Worm (Caenorhabditis elegans) whole organism, L1 larva: ENCODE data around the gene sphr-1.

Source experiments
- C04F5.9 ChIP-seq: sonication (generic microtip); optimal IDR thresholded peaks from 2 replicates; lab custom pipeline; 2016; ENCODE audit warnings: missing genetic modification characterization, missing compliant biosample characterization
- C16A3.4 ChIP-seq: fragments of 150-350 bp; optimal IDR thresholded peaks from 2 replicates; lab custom pipeline; 2014; ENCODE audit warnings: missing biosample characterization, missing genetic modification characterization
- C34B4.2 ChIP-seq: sonication (generic microtip); optimal IDR thresholded peaks from 2 replicates; lab custom pipeline; 2017; ENCODE audit warnings: mild to moderate bottlenecking, missing genetic modification characterization, missing compliant biosample characterization
- Y116A8C.19 ChIP-seq: sonication (generic microtip); optimal IDR thresholded peaks from 2 replicates; lab custom pipeline; 2016; ENCODE audit warnings: missing compliant biosample characterization, missing genetic modification characterization, borderline replicate concordance
- alr-1 ChIP-seq: fragments of 200-800 bp; sonication (Bioruptor generic); optimal IDR thresholded peaks from 2 replicates; lab custom pipeline; 2018; ENCODE audit warnings: borderline replicate concordance, mild to moderate bottlenecking, missing genetic modification characterization, missing compliant biosample characterization
- aly-2 ChIP-seq: fragments of 150-350 bp; optimal IDR thresholded peaks from 2 replicates; lab custom pipeline; 2014; ENCODE audit warnings: missing biosample characterization, missing genetic modification characterization
- ceh-63 ChIP-seq: fragments of 200-800 bp; sonication (Bioruptor generic); optimal IDR thresholded peaks from 2 replicates; lab custom pipeline; 2018; ENCODE audit warnings: mild to moderate bottlenecking, missing genetic modification characterization, missing compliant biosample characterization
- ceh-8 ChIP-seq: fragments of 200-800 bp; sonication (Bioruptor generic); optimal IDR thresholded peaks from 2 replicates; lab custom pipeline; 2018; ENCODE audit warnings: mild to moderate bottlenecking, missing genetic modification characterization, moderate library complexity, missing compliant biosample characterization
- efl-1 ChIP-seq, 4 experiments: fragments of 150-350 bp; optimal IDR thresholded peaks in 3 of 4; peaks in 1 of 4; 1 replicate in 1 of 4; 2 replicates in 3 of 4; lab custom pipeline; 2014; ENCODE audit warnings: missing biosample characterization in 2 of 4, missing genetic modification characterization in 2 of 4, missing genetic modification reagents in 2 of 4
- elt-3 ChIP-seq, 6 experiments: fragments of 150-350 bp in 1 of 6; sonication (generic microtip); optimal IDR thresholded peaks; 2 replicates each; lab custom pipeline; 2017 to 2018; ENCODE audit warnings: missing biosample characterization in 6 of 6, missing genetic modification characterization in 6 of 6, inconsistent platforms in 1 of 6
- ets-5 ChIP-seq: fragments of 200-800 bp; sonication (Bioruptor generic); IDR thresholded peaks from 2 replicates; pipeline ENCODE4 v1.3.6; 2022; ENCODE audit warnings: missing genetic modification characterization, missing compliant biosample characterization
- fkh-10 ChIP-seq: sonication (generic microtip); optimal IDR thresholded peaks from 2 replicates; lab custom pipeline; 2017; ENCODE audit warnings: missing biosample characterization, missing genetic modification reagents, missing genetic modification characterization
- fkh-8 ChIP-seq: sonication (generic microtip); optimal IDR thresholded peaks from 2 replicates; lab custom pipeline; 2016; ENCODE audit warnings: mild to moderate bottlenecking, missing genetic modification characterization, missing compliant biosample characterization
- fos-1 ChIP-seq: fragments of 150-350 bp; optimal IDR thresholded peaks from 2 replicates; lab custom pipeline; 2014; ENCODE audit warnings: missing biosample characterization, missing genetic modification characterization
- grh-1 ChIP-seq: fragments of 200-800 bp; sonication (Bioruptor generic); IDR thresholded peaks from 2 replicates; pipeline ENCODE4 v1.3.6; 2022; ENCODE audit warnings: missing genetic modification reagents, missing genetic modification characterization, missing compliant biosample characterization
- hlh-17 ChIP-seq: fragments of 200-800 bp; sonication (Bioruptor generic); optimal IDR thresholded peaks from 2 replicates; lab custom pipeline; 2018; ENCODE audit warnings: missing genetic modification characterization, mild to moderate bottlenecking, missing compliant biosample characterization, moderate library complexity, borderline replicate concordance
- lin-13 ChIP-seq: fragments of 150-350 bp; optimal IDR thresholded peaks from 2 replicates; lab custom pipeline; 2014; ENCODE audit warnings: missing biosample characterization, missing genetic modification reagents, missing genetic modification characterization
- lin-14 ChIP-seq: fragments of 200-800 bp; sonication (Bioruptor generic); optimal IDR thresholded peaks from 2 replicates; lab custom pipeline; 2018; ENCODE audit warnings: mild to moderate bottlenecking, missing genetic modification characterization, moderate library complexity, missing compliant biosample characterization
- lin-15B ChIP-seq: fragments of 150-350 bp; sonication (generic microtip); optimal IDR thresholded peaks from 3 replicates; lab custom pipeline; 2014; ENCODE audit warnings: missing biosample characterization, missing genetic modification characterization
- lir-3 ChIP-seq: sonication (generic microtip); optimal IDR thresholded peaks from 2 replicates; lab custom pipeline; 2016; ENCODE audit warnings: mild to moderate bottlenecking, missing genetic modification characterization, moderate library complexity, missing compliant biosample characterization; ENCODE audit not compliant: poor library complexity
- lsy-2 ChIP-seq, 2 experiments: fragments of 150-350 bp; optimal IDR thresholded peaks; 2 replicates each; lab custom pipeline; 2014; ENCODE audit warnings: missing biosample characterization in 2 of 2, missing genetic modification characterization in 2 of 2
- mab-9 ChIP-seq: fragments of 200-800 bp; sonication (Bioruptor generic); IDR thresholded peaks from 2 replicates; pipeline ENCODE4 v1.3.6; 2022; ENCODE audit warnings: missing genetic modification reagents, missing genetic modification characterization, missing compliant biosample characterization
- mdl-1 ChIP-seq, 2 experiments: fragments of 150-350 bp; optimal IDR thresholded peaks; 2 replicates each; lab custom pipeline; 2014 to 2017; ENCODE audit warnings: missing biosample characterization in 2 of 2, missing genetic modification characterization in 2 of 2, inconsistent platforms in 1 of 2
- mep-1 ChIP-seq: fragments of 150-350 bp; optimal IDR thresholded peaks from 2 replicates; lab custom pipeline; 2014; ENCODE audit warnings: missing biosample characterization, missing genetic modification characterization
- nhr-12 ChIP-seq: sonication (generic microtip); optimal IDR thresholded peaks from 2 replicates; lab custom pipeline; 2017; ENCODE audit warnings: missing biosample characterization, missing genetic modification characterization
- nhr-20 ChIP-seq: sonication (generic microtip); optimal IDR thresholded peaks from 2 replicates; lab custom pipeline; 2016; ENCODE audit warnings: mild to moderate bottlenecking, missing genetic modification characterization, missing compliant biosample characterization
- nhr-237 ChIP-seq: fragments of 150-350 bp; optimal IDR thresholded peaks from 2 replicates; lab custom pipeline; 2014; ENCODE audit warnings: missing biosample characterization, missing genetic modification characterization
- nhr-28 ChIP-seq: fragments of 150-350 bp; optimal IDR thresholded peaks from 2 replicates; lab custom pipeline; 2014; ENCODE audit warnings: missing biosample characterization, missing genetic modification characterization
- nhr-47 ChIP-seq: sonication (generic microtip); optimal IDR thresholded peaks from 2 replicates; lab custom pipeline; 2016; ENCODE audit warnings: mild to moderate bottlenecking, missing genetic modification characterization, moderate library complexity, missing compliant biosample characterization
- nhr-71 ChIP-seq: sonication (generic microtip); optimal IDR thresholded peaks from 2 replicates; lab custom pipeline; 2016; ENCODE audit warnings: mild to moderate bottlenecking, missing genetic modification characterization, moderate library complexity, missing compliant biosample characterization
- nhr-85 ChIP-seq: sonication (generic microtip); peaks from one replicate; lab custom pipeline; 2016; ENCODE audit warnings: missing genetic modification characterization, inconsistent platforms, missing compliant biosample characterization
- nhr-90 ChIP-seq: sonication (generic microtip); optimal IDR thresholded peaks from 2 replicates; lab custom pipeline; 2016; ENCODE audit warnings: mild to moderate bottlenecking, missing genetic modification characterization, missing compliant biosample characterization; ENCODE audit not compliant: poor library complexity
- skn-1 ChIP-seq: fragments of 150-350 bp; optimal IDR thresholded peaks from 2 replicates; lab custom pipeline; 2014; ENCODE audit warnings: missing biosample characterization, missing genetic modification characterization
- snpc-4 ChIP-seq: fragments of 150-350 bp; optimal IDR thresholded peaks from 2 replicates; lab custom pipeline; 2014; ENCODE audit warnings: missing biosample characterization, missing genetic modification characterization
- unc-130 ChIP-seq: fragments of 150-350 bp; optimal IDR thresholded peaks from 2 replicates; lab custom pipeline; 2017; ENCODE audit warnings: missing biosample characterization, missing genetic modification characterization, inconsistent platforms
- unc-30 ChIP-seq: sonication (generic microtip); optimal IDR thresholded peaks from 2 replicates; lab custom pipeline; 2017; ENCODE audit warnings: missing biosample characterization, missing genetic modification characterization
- unc-86 ChIP-seq: sonication (generic microtip); optimal IDR thresholded peaks from 2 replicates; lab custom pipeline; 2016; ENCODE audit warnings: missing genetic modification characterization, missing compliant biosample characterization
- xbp-1 ChIP-seq: sonication (generic microtip); optimal IDR thresholded peaks from 2 replicates; lab custom pipeline; 2016; ENCODE audit warnings: missing genetic modification characterization, missing compliant biosample characterization
- zip-4 ChIP-seq: fragments of 200-800 bp; sonication (Bioruptor generic); optimal IDR thresholded peaks from 2 replicates; lab custom pipeline; 2018; ENCODE audit warnings: mild to moderate bottlenecking, missing genetic modification characterization, moderate library complexity, missing compliant biosample characterization
- ztf-11 ChIP-seq, 2 experiments: sonication (generic microtip); optimal IDR thresholded peaks; 2 replicates each; lab custom pipeline; 2016 to 2017; ENCODE audit warnings: missing genetic modification characterization in 2 of 2, missing biosample characterization in 1 of 2, missing compliant biosample characterization in 1 of 2

The sphr-1 gene

DNA sequence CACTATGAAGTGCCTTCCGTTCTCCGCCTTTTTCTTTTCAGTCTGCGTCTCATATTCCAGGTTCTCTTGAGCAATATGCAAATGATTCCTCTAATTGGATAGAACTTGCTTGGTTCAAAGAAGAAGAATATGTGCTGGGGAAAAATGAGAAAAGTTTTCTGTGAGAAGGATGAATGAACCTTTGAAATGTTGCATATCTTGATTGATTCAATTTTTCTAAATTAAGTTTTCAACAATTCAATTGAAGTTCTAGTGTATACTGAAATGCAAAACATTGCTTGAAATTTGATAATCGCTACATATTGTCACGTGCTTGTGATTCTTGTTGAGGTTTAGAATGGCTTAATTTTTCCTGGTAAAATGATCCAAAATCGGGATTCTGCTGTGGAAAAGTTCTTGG lies 33.8 kb upstream of the sphr-1 start:
- TF ChIP-seq skn-1 (tag; lab: Kevin White, UChicago) (no peak), hlh-17 (GFP tag; lab: Kevin White, UChicago) (no peak), lir-3 (tag; lab: Kevin White, UChicago) (no peak), nhr-47 (tag; lab: Kevin White, UChicago) (peak; percentile 41), nhr-85 (tag; lab: Kevin White, UChicago) (no peak), lin-15B (tag; lab: Kevin White, UChicago) (no peak), alr-1 (tag; lab: Kevin White, UChicago) (no peak), nhr-71 (peak; percentile 36), nhr-90 (tag; lab: Kevin White, UChicago) (no peak), efl-1 (optimal IDR thresholded peaks at IDR 0.05; lab: Kevin White, UChicago) (no peak), efl-1 (GFP tag; optimal IDR thresholded peaks at IDR 0.05 in 1 of 2; lab: Kevin White, UChicago) (no peak), xbp-1 (no peak), unc-30 (tag; lab: Kevin White, UChicago) (no peak), grh-1 (GFP tag; lab: Robert Waterston, UW) (no peak), snpc-4 (no peak), ceh-63 (GFP tag; lab: Kevin White, UChicago) (no peak), Y116A8C.19 (tag; lab: Kevin White, UChicago) (no peak), mab-9 (no peak), C04F5.9 (tag; lab: Kevin White, UChicago) (no peak), elt-3 (tag; optimal IDR thresholded peaks at IDR 0.05; lab: Kevin White, UChicago) (no peak), C16A3.4 (tag; lab: Kevin White, UChicago) (no peak), fkh-8 (tag; lab: Kevin White, UChicago) (peak; percentile 24), unc-130 (no peak), lin-14 (GFP tag; lab: Kevin White, UChicago) (peak; percentile 39), ztf-11 (tag; optimal IDR thresholded peaks at IDR 0.05; lab: Kevin White, UChicago) (no peak), lin-13 (GFP tag; lab: Kevin White, UChicago) (no peak), ets-5 (GFP tag; lab: Robert Waterston, UW) (no peak), mdl-1 (tag; optimal IDR thresholded peaks at IDR 0.05; lab: Kevin White, UChicago) (no peak), zip-4 (GFP tag; lab: Kevin White, UChicago) (no peak), nhr-20 (tag; lab: Kevin White, UChicago) (no peak), nhr-12 (tag; lab: Kevin White, UChicago) (no peak), C34B4.2 (tag; lab: Kevin White, UChicago) (no peak), fkh-10 (GFP tag; lab: Kevin White, UChicago) (peak; percentile 96), fos-1 (tag; lab: Kevin White, UChicago) (no peak), lsy-2 (tag; optimal IDR thresholded peaks at IDR 0.05; lab: Kevin White, UChicago) (no peak), mep-1 (no peak), nhr-237 (tag; lab: Kevin White, UChicago) (no peak), ceh-8 (GFP tag; lab: Kevin White, UChicago) (no peak), unc-86 (tag; lab: Kevin White, UChicago) (no peak), nhr-28 (tag; lab: Kevin White, UChicago) (no peak)

DNA sequence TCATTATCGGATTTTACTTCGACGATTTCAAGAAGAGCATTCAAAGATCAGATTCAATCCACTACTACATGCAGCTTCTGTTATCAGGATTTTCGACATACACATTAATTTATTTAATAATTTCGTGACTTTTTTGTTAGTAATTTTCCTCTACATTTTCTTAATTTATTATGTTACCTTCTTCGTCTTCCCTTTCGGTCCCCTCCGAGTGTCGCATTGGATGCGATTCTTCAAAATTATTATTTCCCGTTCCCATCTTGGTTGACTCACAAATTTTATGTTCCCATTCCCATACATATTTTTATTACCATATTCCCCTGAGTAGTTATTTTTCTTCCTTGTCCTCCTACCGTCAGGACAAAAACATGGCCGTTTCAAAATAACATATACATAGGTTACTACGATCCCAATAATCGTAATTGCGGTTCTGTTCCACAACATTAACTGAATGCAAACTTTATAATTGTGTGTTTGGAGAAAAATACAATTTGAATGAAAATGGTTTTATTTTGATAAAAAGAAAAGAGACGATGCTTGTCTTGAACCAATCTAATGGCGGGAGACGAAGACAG lies 32.2 kb upstream of the sphr-1 start:
- peak; percentile 60 for TF ChIP-seq aly-2 (tag; lab: Kevin White, UChicago)
- peak; percentile 25 for TF ChIP-seq nhr-71
- TF ChIP-seq nhr-90 (tag; lab: Kevin White, UChicago) = peak; percentile 7
- peak; percentile 59 for TF ChIP-seq nhr-85 (tag; lab: Kevin White, UChicago)
